Fruit fly (Drosophila melanogaster) whole organism, embryonic: ENCODE measurements around the gene CG14684.

Experiments used
- Adf1 ChIP-seq: fragments of 200-800 bp; sonication (Bioruptor generic); IDR thresholded peaks from 2 replicates; pipeline ENCODE4 v1.3.6; 2022; ENCODE audit warnings: missing biosample characterization, missing genetic modification characterization
- Atf-2 ChIP-seq: fragments of 200-800 bp; sonication (Bioruptor generic); optimal IDR thresholded peaks from 2 replicates; lab custom pipeline; 2016; ENCODE audit warnings: missing biosample characterization, missing genetic modification characterization
- C15 ChIP-seq: fragments of 200-800 bp; sonication (Bioruptor generic); IDR thresholded peaks from 3 replicates; pipeline ENCODE4 v1.3.6; 2022; ENCODE audit warnings: missing biosample characterization, missing genetic modification characterization
- CG10147 ChIP-seq: fragments of 200-800 bp; sonication (Bioruptor generic); optimal IDR thresholded peaks from 2 replicates; lab custom pipeline; 2019; ENCODE audit warnings: missing biosample characterization, mild to moderate bottlenecking, missing genetic modification characterization, moderate library complexity
- CG10209 ChIP-seq: fragments of 200-800 bp; sonication (Bioruptor generic); optimal IDR thresholded peaks from 3 replicates; lab custom pipeline; 2017; ENCODE audit warnings: missing biosample characterization, mild to moderate bottlenecking, missing genetic modification characterization, missing genetic modification reagents
- CG11398 ChIP-seq: fragments of 200-800 bp; sonication (Bioruptor generic); optimal IDR thresholded peaks from 2 replicates; lab custom pipeline; 2016; ENCODE audit warnings: missing biosample characterization, missing genetic modification characterization
- CG11723 ChIP-seq: fragments of 200-800 bp; sonication (Bioruptor generic); optimal IDR thresholded peaks from 2 replicates; lab custom pipeline; 2017; ENCODE audit warnings: missing biosample characterization, mild to moderate bottlenecking, missing genetic modification characterization
- CG12104 ChIP-seq: fragments of 200-800 bp; sonication (Bioruptor generic); optimal IDR thresholded peaks from 3 replicates; lab custom pipeline; 2016; ENCODE audit warnings: missing biosample characterization, missing genetic modification characterization
- CG14965 ChIP-seq: fragments of 200-800 bp; sonication (Bioruptor generic); optimal IDR thresholded peaks from 2 replicates; lab custom pipeline; 2016; ENCODE audit warnings: missing biosample characterization, missing genetic modification characterization, borderline replicate concordance
- CG17328 ChIP-seq: fragments of 200-800 bp; sonication (Bioruptor generic); IDR thresholded peaks from 2 replicates; pipeline ENCODE4 v1.3.6; 2022; ENCODE audit warnings: missing biosample characterization, missing genetic modification characterization
- CG17359 ChIP-seq: fragments of 200-800 bp; sonication (Bioruptor generic); optimal IDR thresholded peaks from 3 replicates; lab custom pipeline; 2018; ENCODE audit warnings: missing biosample characterization, mild to moderate bottlenecking, missing genetic modification characterization, moderate library complexity
- CG18764 ChIP-seq: fragments of 200-800 bp; sonication (Bioruptor generic); optimal IDR thresholded peaks from 3 replicates; lab custom pipeline; 2016; ENCODE audit warnings: missing biosample characterization, missing genetic modification characterization
- CG3281 ChIP-seq: fragments of 200-800 bp; sonication (Bioruptor generic); optimal IDR thresholded peaks from 3 replicates; lab custom pipeline; 2017; ENCODE audit warnings: missing biosample characterization, mild to moderate bottlenecking, missing genetic modification characterization
- CG34376 ChIP-seq: fragments of 200-800 bp; sonication (Bioruptor generic); optimal IDR thresholded peaks from 2 replicates; lab custom pipeline; 2018; ENCODE audit warnings: missing biosample characterization, mild to moderate bottlenecking, missing genetic modification characterization
- CG6254 ChIP-seq: fragments of 200-800 bp; sonication (Bioruptor generic); optimal IDR thresholded peaks from 3 replicates; lab custom pipeline; 2017; ENCODE audit warnings: mild to moderate bottlenecking, missing biosample characterization, missing genetic modification reagents, missing genetic modification characterization
- CG6272 ChIP-seq: fragments of 200-800 bp; sonication (Bioruptor generic); IDR thresholded peaks from 2 replicates; pipeline ENCODE4 v1.3.6; 2022; ENCODE audit warnings: missing biosample characterization, missing genetic modification characterization
- CG7357 ChIP-seq: fragments of 200-800 bp; sonication (Bioruptor generic); IDR thresholded peaks from 3 replicates; pipeline ENCODE4 v1.3.6; 2022; ENCODE audit warnings: missing biosample characterization, missing genetic modification characterization
- CG7372 ChIP-seq: fragments of 200-800 bp; sonication (Bioruptor generic); IDR thresholded peaks from 2 replicates; pipeline ENCODE4 v1.3.6; 2022; ENCODE audit warnings: missing biosample characterization, missing genetic modification characterization
- CG7963 ChIP-seq: fragments of 200-800 bp; sonication (Bioruptor generic); IDR thresholded peaks from 3 replicates; pipeline ENCODE4 v1.3.6; 2022; ENCODE audit warnings: missing biosample characterization, missing genetic modification characterization; ENCODE audit not compliant: partially characterized antibody
- CG8290 ChIP-seq, 3 experiments: fragments of 200-800 bp; sonication (Bioruptor generic); optimal IDR thresholded peaks; 2 replicates each; lab custom pipeline; 2016 to 2019; ENCODE audit warnings: missing biosample characterization in 3 of 3, missing genetic modification characterization in 3 of 3, mild to moderate bottlenecking in 2 of 3, moderate library complexity in 1 of 3
- CG8944 ChIP-seq: fragments of 200-800 bp; sonication (Bioruptor generic); optimal IDR thresholded peaks from 3 replicates; lab custom pipeline; 2016; ENCODE audit warnings: missing biosample characterization, missing genetic modification characterization
- CG9437 ChIP-seq: fragments of 200-800 bp; sonication (Bioruptor generic); optimal IDR thresholded peaks from 2 replicates; lab custom pipeline; 2018; ENCODE audit warnings: missing biosample characterization, mild to moderate bottlenecking, missing genetic modification characterization
- Chrac-16 ChIP-seq: fragments of 200-800 bp; sonication (Bioruptor generic); optimal IDR thresholded peaks from 3 replicates; lab custom pipeline; 2016; ENCODE audit warnings: missing biosample characterization, missing genetic modification characterization
- D ChIP-seq, 2 experiments: fragments of 200-800 bp in 1 of 2; fragments of >200 bp in 1 of 2; sonication (Bioruptor generic) in 1 of 2; optimal IDR thresholded peaks; 2 replicates in 1 of 2; 3 replicates in 1 of 2; lab custom pipeline; 2017; ENCODE audit warnings: mild to moderate bottlenecking in 1 of 2, missing biosample characterization in 1 of 2, missing genetic modification characterization in 1 of 2, missing genetic modification reagents in 1 of 2
- Dip3 ChIP-seq: fragments of 200-800 bp; sonication (Bioruptor generic); optimal IDR thresholded peaks from 3 replicates; lab custom pipeline; 2016; ENCODE audit warnings: missing biosample characterization, missing genetic modification characterization
- Fer3 ChIP-seq: fragments of 200-800 bp; sonication (Bioruptor generic); optimal IDR thresholded peaks from 2 replicates; lab custom pipeline; 2018; ENCODE audit warnings: missing biosample characterization, mild to moderate bottlenecking, missing genetic modification characterization, moderate library complexity
- Hey ChIP-seq: fragments of 200-800 bp; sonication (Bioruptor generic); optimal IDR thresholded peaks from 3 replicates; lab custom pipeline; 2018; ENCODE audit warnings: missing biosample characterization, mild to moderate bottlenecking, missing genetic modification characterization
- Kr ChIP-seq: fragments of 200-800 bp; sonication (Bioruptor generic); optimal IDR thresholded peaks from 2 replicates; lab custom pipeline; 2017; ENCODE audit warnings: missing biosample characterization, mild to moderate bottlenecking, missing genetic modification characterization
- NC2β ChIP-seq: fragments of 200-800 bp; sonication (Bioruptor generic); optimal IDR thresholded peaks from 2 replicates; lab custom pipeline; 2016; ENCODE audit warnings: missing biosample characterization, missing genetic modification characterization
- Ravus ChIP-seq: fragments of 200-800 bp; sonication (Bioruptor generic); IDR thresholded peaks from 2 replicates; pipeline ENCODE4 v1.3.6; 2022; ENCODE audit warnings: missing biosample characterization, missing genetic modification characterization
- Spps ChIP-seq: fragments of 200-800 bp; sonication (Bioruptor generic); optimal IDR thresholded peaks from 2 replicates; lab custom pipeline; 2018; ENCODE audit warnings: missing biosample characterization, mild to moderate bottlenecking, missing genetic modification characterization
- TFAM ChIP-seq: fragments of 200-800 bp; sonication (Bioruptor generic); optimal IDR thresholded peaks from 2 replicates; lab custom pipeline; 2017; ENCODE audit warnings: missing biosample characterization, missing genetic modification characterization, inconsistent platforms
- Xbp1 ChIP-seq: fragments of 200-800 bp; sonication (Bioruptor generic); optimal IDR thresholded peaks from 3 replicates; lab custom pipeline; 2016; ENCODE audit warnings: missing biosample characterization, mild to moderate bottlenecking, missing genetic modification characterization
- Xrp1 ChIP-seq: fragments of 200-800 bp; sonication (Bioruptor generic); IDR thresholded peaks from 2 replicates; pipeline ENCODE4 v1.3.6; 2022; ENCODE audit warnings: missing biosample characterization, missing genetic modification characterization
- ac ChIP-seq: fragments of 200-800 bp; sonication (Bioruptor generic); optimal IDR thresholded peaks from 3 replicates; lab custom pipeline; 2017; ENCODE audit warnings: missing biosample characterization, mild to moderate bottlenecking, missing genetic modification characterization
- chm ChIP-seq: fragments of 200-800 bp; sonication (Bioruptor generic); IDR thresholded peaks from 2 replicates; pipeline ENCODE4 v1.3.6; 2022; ENCODE audit warnings: missing biosample characterization, missing genetic modification characterization
- ci ChIP-seq: fragments of 200-800 bp; sonication (Bioruptor generic); IDR thresholded peaks from 3 replicates; pipeline ENCODE4 v1.3.6; 2022; ENCODE audit warnings: missing biosample characterization, missing genetic modification characterization
- dimm ChIP-seq: fragments of 200-800 bp; sonication (Bioruptor generic); IDR thresholded peaks from 2 replicates; pipeline ENCODE4 v1.3.6; 2022; ENCODE audit warnings: missing biosample characterization, missing genetic modification characterization
- fru ChIP-seq: fragments of >200 bp; optimal IDR thresholded peaks from 2 replicates; lab custom pipeline; 2017
- gro ChIP-seq: fragments of 200-800 bp; sonication (Bioruptor generic); optimal IDR thresholded peaks from 2 replicates; lab custom pipeline; 2016; ENCODE audit warnings: missing biosample characterization, missing genetic modification characterization
- jigr1 ChIP-seq: fragments of 200-800 bp; sonication (Bioruptor generic); IDR thresholded peaks from 3 replicates; pipeline ENCODE4 v1.3.6; 2022; ENCODE audit warnings: missing biosample characterization, missing genetic modification characterization
- maf-S ChIP-seq: fragments of 200-800 bp; sonication (Bioruptor generic); optimal IDR thresholded peaks from 2 replicates; lab custom pipeline; 2016; ENCODE audit warnings: missing biosample characterization, missing genetic modification characterization
- nau ChIP-seq: fragments of 200-800 bp; sonication (Bioruptor generic); optimal IDR thresholded peaks from 3 replicates; lab custom pipeline; 2017; ENCODE audit warnings: missing biosample characterization, mild to moderate bottlenecking, missing genetic modification characterization, missing genetic modification reagents
- p53 ChIP-seq: fragments of 200-800 bp; sonication (Bioruptor generic); optimal IDR thresholded peaks from 2 replicates; lab custom pipeline; 2016; ENCODE audit warnings: missing biosample characterization, missing genetic modification characterization
- sc ChIP-seq, 3 experiments: fragments of >200 bp in 2 of 3; fragments of 200-800 bp in 1 of 3; sonication (Bioruptor generic) in 1 of 3; optimal IDR thresholded peaks; 2 replicates in 2 of 3; 3 replicates in 1 of 3; lab custom pipeline; 2017; ENCODE audit warnings: mild to moderate bottlenecking in 1 of 3, missing biosample characterization in 1 of 3, missing genetic modification characterization in 1 of 3, missing genetic modification reagents in 1 of 3
- sd ChIP-seq: fragments of 200-800 bp; sonication (Bioruptor generic); optimal IDR thresholded peaks from 3 replicates; lab custom pipeline; 2018; ENCODE audit warnings: missing biosample characterization, mild to moderate bottlenecking, missing genetic modification characterization, moderate library complexity
- sima ChIP-seq: fragments of 200-800 bp; sonication (Bioruptor generic); optimal IDR thresholded peaks from 2 replicates; lab custom pipeline; 2016; ENCODE audit warnings: missing biosample characterization, missing genetic modification characterization
- tap ChIP-seq: fragments of 200-800 bp; optimal IDR thresholded peaks from 3 replicates; lab custom pipeline; 2019; ENCODE audit warnings: missing biosample characterization, mild to moderate bottlenecking, missing genetic modification characterization, moderate library complexity
- tin ChIP-seq: fragments of 200-800 bp; sonication (Bioruptor generic); optimal IDR thresholded peaks from 3 replicates; lab custom pipeline; 2016; ENCODE audit warnings: missing biosample characterization, missing genetic modification characterization

CG14684 gene

dm6 chr3R:10677245-10677902 lies 29.4 kb upstream of the CG14684 start, which contains the start of gene CG6465 (continued):
- no peak for TF ChIP-seq tap
- 0 out of 2 replicates have a peak, but pooled peaks have one; percentile 6 for TF ChIP-seq CG7372 (GFP tag; lab: Robert Waterston, UW)
- no peak for TF ChIP-seq maf-S (GFP tag; lab: Kevin White, UChicago)
- peak; percentile 39 for TF ChIP-seq CG8290 (GFP tag; optimal IDR thresholded peaks at IDR 0.05; lab: Kevin White, UChicago)
- TF ChIP-seq CG8290 (tag; optimal IDR thresholded peaks at IDR 0.05; lab: Kevin White, UChicago): peak; percentile 56 to 76
- TF ChIP-seq sc (optimal IDR thresholded peaks at IDR 0.05; lab: Kevin White, UChicago): no peak
- TF ChIP-seq sc (GFP tag; optimal IDR thresholded peaks at IDR 0.05; lab: Kevin White, UChicago): no peak
- TF ChIP-seq Dip3: no peak
- TF ChIP-seq sd (tag; lab: Kevin White, UChicago): peak; percentile 9
- TF ChIP-seq NC2β (GFP tag; lab: Kevin White, UChicago): no peak
- no peak for TF ChIP-seq Hey (tag; lab: Kevin White, UChicago)
- TF ChIP-seq CG11398 (GFP tag; lab: Kevin White, UChicago): no peak
- no peak for TF ChIP-seq Kr (GFP tag; lab: Kevin White, UChicago)
- peak; percentile 32; the same call in 1 of the 2 replicates for TF ChIP-seq Xrp1 (GFP tag; lab: Robert Waterston, UW)
- TF ChIP-seq CG3281 (GFP tag; lab: Kevin White, UChicago): peak; percentile 25
- TF ChIP-seq CG18764: no peak
- TF ChIP-seq CG12104 (GFP tag; lab: Kevin White, UChicago): no peak
- TF ChIP-seq CG14965 (GFP tag; lab: Kevin White, UChicago): no peak
- TF ChIP-seq CG9437: no peak
- TF ChIP-seq tin: no peak
- TF ChIP-seq gro (GFP tag; lab: Kevin White, UChicago): peak; percentile 52
- TF ChIP-seq C15 (GFP tag; lab: Robert Waterston, UW): no peak
- no peak for TF ChIP-seq CG11723 (GFP tag; lab: Kevin White, UChicago)
- no peak for TF ChIP-seq Spps (tag; lab: Kevin White, UChicago)
- no peak for TF ChIP-seq CG6254
- no peak for TF ChIP-seq D (optimal IDR thresholded peaks at IDR 0.05; lab: Kevin White, UChicago)
- no peak for TF ChIP-seq D (GFP tag; optimal IDR thresholded peaks at IDR 0.05; lab: Kevin White, UChicago)
- no peak for TF ChIP-seq nau (GFP tag; lab: Kevin White, UChicago)
- peak; percentile 38 for TF ChIP-seq CG34376 (GFP tag; lab: Kevin White, UChicago)
- TF ChIP-seq Adf1: no peak
- TF ChIP-seq ac (GFP tag; lab: Kevin White, UChicago): no peak
- no peak for TF ChIP-seq fru (lab: Kevin White, UChicago)
- TF ChIP-seq CG6272: no peak
- no peak for TF ChIP-seq Atf-2 (GFP tag; lab: Kevin White, UChicago)
- TF ChIP-seq ci: no peak; the same call in 2 of the 3 replicates
- no peak for TF ChIP-seq Chrac-16 (GFP tag; lab: Kevin White, UChicago)
- no peak for TF ChIP-seq CG17359 (tag; lab: Kevin White, UChicago)
- TF ChIP-seq CG7357 (GFP tag; lab: Robert Waterston, UW): 0 out of 3 replicates have a peak, but pooled peaks have one; percentile 29
- TF ChIP-seq CG8944: no peak
- TF ChIP-seq CG7963: no peak
- TF ChIP-seq TFAM (GFP tag; lab: Kevin White, UChicago): no peak
- TF ChIP-seq sima (GFP tag; lab: Kevin White, UChicago): no peak
- TF ChIP-seq dimm: no peak
- TF ChIP-seq CG17328 (GFP tag; lab: Robert Waterston, UW): no peak
- peak; percentile 1 for TF ChIP-seq Fer3
- TF ChIP-seq p53 (GFP tag; lab: Kevin White, UChicago): no peak
- no peak for TF ChIP-seq CG10209 (GFP tag; lab: Kevin White, UChicago)
- no peak; the same call in 1 of the 2 replicates for TF ChIP-seq chm (GFP tag; lab: Robert Waterston, UW)
- no peak for TF ChIP-seq CG10147
- no peak for TF ChIP-seq jigr1 (GFP tag; lab: Robert Waterston, UW)
- no peak for TF ChIP-seq Ravus (GFP tag; lab: Robert Waterston, UW)
- TF ChIP-seq Xbp1: no peak
